Fruit fly (Drosophila melanogaster): ENCODE data around the gene CG32982.

CG32982 gene

DNA sequence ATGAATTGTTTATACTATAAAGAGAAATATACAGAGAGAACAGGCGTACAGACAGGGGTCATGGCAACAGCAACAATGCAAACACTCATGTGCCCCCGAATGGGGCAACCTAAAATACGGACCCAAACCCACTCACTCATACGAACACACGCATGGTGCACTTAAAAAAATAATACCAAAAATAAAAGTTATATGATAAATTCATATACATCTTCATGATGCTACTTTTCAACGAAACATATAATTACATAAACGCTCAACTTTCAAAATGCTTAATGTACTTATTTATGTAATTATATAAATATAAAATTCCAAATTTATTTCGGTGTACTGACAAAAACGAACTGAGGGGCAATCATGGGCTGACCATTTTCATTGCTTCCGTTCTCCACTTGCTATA, 7.6 kb downstream of the CG32982 start (continued):
- TF ChIP-seq CG4424 (GFP tag; optimal IDR thresholded peaks at IDR 0.05) (peak; percentile 78), Dip2 (GFP tag; IDR thresholded peaks at IDR 0.05) (no peak), seq (GFP tag; IDR thresholded peaks at IDR 0.05) (no peak), HLH4C (GFP tag; IDR thresholded peaks at IDR 0.05; ENCODE audit: partially characterized antibody) (no peak), sug (tag; optimal IDR thresholded peaks at IDR 0.05) (peak; percentile 11), GATAe (GFP tag; conservative IDR thresholded peaks at IDR 0.05) (no peak), ara (GFP tag; IDR thresholded peaks at IDR 0.05) (peak; percentile 78), CG5180 (GFP tag; optimal IDR thresholded peaks at IDR 0.05) (peak; percentile 36), az2 (GFP tag; optimal IDR thresholded peaks at IDR 0.05) (peak; percentile 74), CG1792 (GFP tag; optimal IDR thresholded peaks at IDR 0.05) (no peak), CG8281 (tag; optimal IDR thresholded peaks at IDR 0.05) (peak; percentile 52), wdn (GFP tag; IDR thresholded peaks at IDR 0.05) (no peak), prd (optimal IDR thresholded peaks at IDR 0.05) (no peak), prd (GFP tag; IDR thresholded peaks at IDR 0.05) (peak; percentile 71), sna (GFP tag; IDR thresholded peaks at IDR 0.05; ENCODE audit: partially characterized antibody) (no peak), ttk (GFP tag; IDR thresholded peaks at IDR 0.05) (peak; percentile 61; the same call in 1 of the 2 replicates), CG10959 (GFP tag; IDR thresholded peaks at IDR 0.05) (peak; percentile 39; the same call in 1 of the 2 replicates), odd (GFP tag; optimal IDR thresholded peaks at IDR 0.05) (peak; percentile 44), CG1647 (GFP tag; optimal IDR thresholded peaks at IDR 0.05) (no peak), kni (GFP tag; optimal IDR thresholded peaks at IDR 0.05) (peak; percentile 16), NFAT (GFP tag; IDR thresholded peaks at IDR 0.05) (no peak), CG6689 (GFP tag; IDR thresholded peaks at IDR 0.05) (peak; percentile 76), her (GFP tag; optimal IDR thresholded peaks at IDR 0.05) (no peak), cg (GFP tag; optimal IDR thresholded peaks at IDR 0.05) (no peak), CG8089 (GFP tag; optimal IDR thresholded peaks at IDR 0.05) (no peak), CG4707 (GFP tag; optimal IDR thresholded peaks at IDR 0.05) (peak; percentile 46), tap (tag; optimal IDR thresholded peaks at IDR 0.05) (peak; percentile 85), CG34224 (GFP tag; IDR thresholded peaks at IDR 0.05; ENCODE audit: partially characterized antibody) (no peak), gro (GFP tag; optimal IDR thresholded peaks at IDR 0.05) (no peak), CG7556 (GFP tag; optimal IDR thresholded peaks at IDR 0.05) (peak; percentile 78), Hey (tag; optimal IDR thresholded peaks at IDR 0.05) (no peak), toy (GFP tag; IDR thresholded peaks at IDR 0.05) (no peak), C15 (GFP tag; IDR thresholded peaks at IDR 0.05) (no peak), H2.0 (GFP tag; IDR thresholded peaks at IDR 0.05) (peak; percentile 64), kay (GFP tag; optimal IDR thresholded peaks at IDR 0.05) (no peak), sr (GFP tag; IDR thresholded peaks at IDR 0.05) (no peak), dm (GFP tag; optimal IDR thresholded peaks at IDR 0.05) (no peak), crc (GFP tag; optimal IDR thresholded peaks at IDR 0.05) (no peak), CG32772 (GFP tag; IDR thresholded peaks at IDR 0.05) (peak; percentile 72), Dek (tag; optimal IDR thresholded peaks at IDR 0.05) (peak; percentile 46), Gsc (GFP tag; IDR thresholded peaks at IDR 0.05) (no peak), MBD-R2 (GFP tag; IDR thresholded peaks at IDR 0.05) (no peak), inv (GFP tag; IDR thresholded peaks at IDR 0.05; ENCODE audit: partially characterized antibody) (no peak), TFAM (GFP tag; optimal IDR thresholded peaks at IDR 0.05) (peak; percentile 29), CG15011 (GFP tag; optimal IDR thresholded peaks at IDR 0.05) (peak; percentile 56), CG12769 (tag; optimal IDR thresholded peaks at IDR 0.05) (no peak), E2f1 (GFP tag; IDR thresholded peaks at IDR 0.05) (peak; percentile 51), CG16779 (GFP tag; IDR thresholded peaks at IDR 0.05) (no peak), chif (GFP tag; optimal IDR thresholded peaks at IDR 0.05) (no peak), CG1832 (GFP tag; optimal IDR thresholded peaks at IDR 0.05) (no peak), abd-A (tag; optimal IDR thresholded peaks at IDR 0.05) (no peak), CG11504 (tag; optimal IDR thresholded peaks at IDR 0.05) (peak; percentile 83)

Measured in whole organism, embryonic.